Worm (Caenorhabditis elegans) whole organism, L1 larva: ENCODE data around the gene F11A5.9.

Experiments used
- aha-1 ChIP-seq: fragments of 150-350 bp; optimal IDR thresholded peaks from 2 replicates; lab custom pipeline; 2014; ENCODE audit warnings: missing biosample characterization, missing genetic modification characterization
- ceh-82 ChIP-seq, 3 experiments: fragments of 150-350 bp in 1 of 3; sonication (generic microtip) in 2 of 3; optimal IDR thresholded peaks; 2 replicates each; lab custom pipeline; 2014 to 2017; ENCODE audit warnings: missing biosample characterization in 3 of 3, missing genetic modification characterization in 3 of 3
- efl-1 ChIP-seq, 4 experiments: fragments of 150-350 bp; optimal IDR thresholded peaks in 3 of 4; peaks in 1 of 4; 1 replicate in 1 of 4; 2 replicates in 3 of 4; lab custom pipeline; 2014; ENCODE audit warnings: missing biosample characterization in 2 of 4, missing genetic modification characterization in 2 of 4, missing genetic modification reagents in 2 of 4
- lin-13 ChIP-seq: fragments of 150-350 bp; optimal IDR thresholded peaks from 2 replicates; lab custom pipeline; 2014; ENCODE audit warnings: missing biosample characterization, missing genetic modification reagents, missing genetic modification characterization
- mab-9 ChIP-seq: fragments of 200-800 bp; sonication (Bioruptor generic); IDR thresholded peaks from 2 replicates; pipeline ENCODE4 v1.3.6; 2022; ENCODE audit warnings: missing genetic modification reagents, missing genetic modification characterization, missing compliant biosample characterization
- nhr-11 ChIP-seq: fragments of 150-350 bp; optimal IDR thresholded peaks from 2 replicates; lab custom pipeline; 2014; ENCODE audit warnings: missing biosample characterization, missing genetic modification characterization
- nhr-28 ChIP-seq: fragments of 150-350 bp; optimal IDR thresholded peaks from 2 replicates; lab custom pipeline; 2014; ENCODE audit warnings: missing biosample characterization, missing genetic modification characterization
- nhr-84 ChIP-seq: sonication (generic microtip); optimal IDR thresholded peaks from 2 replicates; lab custom pipeline; 2017; ENCODE audit warnings: missing biosample characterization, missing genetic modification characterization
- sptf-1 ChIP-seq: fragments of 150-350 bp; optimal IDR thresholded peaks from 2 replicates; lab custom pipeline; 2014; ENCODE audit warnings: missing biosample characterization, missing genetic modification characterization

ce11 chrV:16211713-16212112 is 3.0 kb upstream of the F11A5.9 start:
- no peak for TF ChIP-seq nhr-84 (tag; lab: Kevin White, UChicago)
- TF ChIP-seq mab-9 (GFP tag; lab: Robert Waterston, UW): no peak
- TF ChIP-seq sptf-1 (tag; lab: Kevin White, UChicago): no peak
- no peak for TF ChIP-seq lin-13 (GFP tag; lab: Kevin White, UChicago)
- no peak for TF ChIP-seq nhr-28
- TF ChIP-seq aha-1 (tag; lab: Kevin White, UChicago): no peak
- TF ChIP-seq efl-1 (optimal IDR thresholded peaks at IDR 0.05; lab: Kevin White, UChicago): no peak
- TF ChIP-seq efl-1 (GFP tag; optimal IDR thresholded peaks at IDR 0.05 in 1 of 2; lab: Kevin White, UChicago): no peak
- TF ChIP-seq ceh-82 (tag; optimal IDR thresholded peaks at IDR 0.05; lab: Kevin White, UChicago): no peak
- TF ChIP-seq nhr-11 (tag; lab: Kevin White, UChicago): no peak
